Worm (Caenorhabditis elegans) whole organism, L1 larva: ENCODE measurements around the gene F46G11.4.
A peak's percentile ranks its signal among the peaks of the same experiment; 100 is the strongest.

Source experiments
- C16A3.4 ChIP-seq: fragments of 150-350 bp; optimal IDR thresholded peaks from 2 replicates; lab custom pipeline; 2014; ENCODE audit warnings: missing biosample characterization, missing genetic modification characterization
- F16B12.6 ChIP-seq: fragments of 150-350 bp; optimal IDR thresholded peaks from 2 replicates; lab custom pipeline; 2014; ENCODE audit warnings: missing biosample characterization, missing genetic modification characterization
- aha-1 ChIP-seq: fragments of 150-350 bp; optimal IDR thresholded peaks from 2 replicates; lab custom pipeline; 2014; ENCODE audit warnings: missing biosample characterization, missing genetic modification characterization
- blmp-1 ChIP-seq: fragments of 150-350 bp; optimal IDR thresholded peaks from 2 replicates; lab custom pipeline; 2014; ENCODE audit warnings: missing biosample characterization, missing genetic modification characterization
- ceh-8 ChIP-seq: fragments of 200-800 bp; sonication (Bioruptor generic); optimal IDR thresholded peaks from 2 replicates; lab custom pipeline; 2018; ENCODE audit warnings: mild to moderate bottlenecking, missing genetic modification characterization, moderate library complexity, missing compliant biosample characterization
- ceh-88 ChIP-seq: fragments of 200-800 bp; sonication (Bioruptor generic); IDR thresholded peaks from 2 replicates; pipeline ENCODE4 v1.3.6; 2022; ENCODE audit warnings: missing genetic modification characterization, missing compliant biosample characterization
- ceh-90 ChIP-seq: sonication (generic microtip); optimal IDR thresholded peaks from 2 replicates; lab custom pipeline; 2016; ENCODE audit warnings: missing genetic modification characterization, missing compliant biosample characterization
- ces-1 ChIP-seq: fragments of 150-350 bp; optimal IDR thresholded peaks from 2 replicates; lab custom pipeline; 2014; ENCODE audit warnings: missing biosample characterization, missing genetic modification reagents, missing genetic modification characterization
- dpl-1 ChIP-seq, 3 experiments: fragments of 150-350 bp in 2 of 3; sonication (generic microtip) in 1 of 3; optimal IDR thresholded peaks; 2 replicates each; lab custom pipeline; 2014 to 2017; ENCODE audit warnings: missing biosample characterization in 3 of 3, missing genetic modification characterization in 3 of 3, missing genetic modification reagents in 3 of 3
- dsc-1 ChIP-seq: sonication (generic microtip); optimal IDR thresholded peaks from 2 replicates; lab custom pipeline; 2016; ENCODE audit warnings: mild to moderate bottlenecking, missing genetic modification characterization, missing compliant biosample characterization
- efl-1 ChIP-seq, 4 experiments: fragments of 150-350 bp; optimal IDR thresholded peaks in 3 of 4; peaks in 1 of 4; 1 replicate in 1 of 4; 2 replicates in 3 of 4; lab custom pipeline; 2014; ENCODE audit warnings: missing biosample characterization in 2 of 4, missing genetic modification characterization in 2 of 4, missing genetic modification reagents in 2 of 4
- efl-3 ChIP-seq: fragments of 200-800 bp; sonication (Bioruptor generic); optimal IDR thresholded peaks from 2 replicates; lab custom pipeline; 2018; ENCODE audit warnings: mild to moderate bottlenecking, missing genetic modification characterization, missing compliant biosample characterization
- egl-13 ChIP-seq: sonication (generic microtip); optimal IDR thresholded peaks from 2 replicates; lab custom pipeline; 2016; ENCODE audit warnings: missing genotype, missing genetic modification reagents, missing genetic modification characterization, missing compliant biosample characterization
- elt-2 ChIP-seq: sonication (generic microtip); optimal IDR thresholded peaks from 2 replicates; lab custom pipeline; 2016; ENCODE audit warnings: missing genetic modification characterization, mild to moderate bottlenecking, inconsistent platforms, missing compliant biosample characterization, missing genetic modification reagents
- ets-5 ChIP-seq: fragments of 200-800 bp; sonication (Bioruptor generic); IDR thresholded peaks from 2 replicates; pipeline ENCODE4 v1.3.6; 2022; ENCODE audit warnings: missing genetic modification characterization, missing compliant biosample characterization
- fkh-8 ChIP-seq: sonication (generic microtip); optimal IDR thresholded peaks from 2 replicates; lab custom pipeline; 2016; ENCODE audit warnings: mild to moderate bottlenecking, missing genetic modification characterization, missing compliant biosample characterization
- grh-1 ChIP-seq: fragments of 200-800 bp; sonication (Bioruptor generic); IDR thresholded peaks from 2 replicates; pipeline ENCODE4 v1.3.6; 2022; ENCODE audit warnings: missing genetic modification reagents, missing genetic modification characterization, missing compliant biosample characterization
- hpl-2 ChIP-seq: fragments of 150-350 bp; optimal IDR thresholded peaks from 2 replicates; lab custom pipeline; 2014; ENCODE audit warnings: missing biosample characterization, missing genetic modification reagents, missing genetic modification characterization
- irx-1 ChIP-seq: sonication (generic microtip); optimal IDR thresholded peaks from 2 replicates; lab custom pipeline; 2016; ENCODE audit warnings: missing genetic modification characterization, missing compliant biosample characterization
- jun-1 ChIP-seq: fragments of 150-350 bp; optimal IDR thresholded peaks from 2 replicates; lab custom pipeline; 2014; ENCODE audit warnings: missing biosample characterization, missing genetic modification reagents, missing genetic modification characterization
- lin-13 ChIP-seq: fragments of 150-350 bp; optimal IDR thresholded peaks from 2 replicates; lab custom pipeline; 2014; ENCODE audit warnings: missing biosample characterization, missing genetic modification reagents, missing genetic modification characterization
- lin-14 ChIP-seq: fragments of 200-800 bp; sonication (Bioruptor generic); optimal IDR thresholded peaks from 2 replicates; lab custom pipeline; 2018; ENCODE audit warnings: mild to moderate bottlenecking, missing genetic modification characterization, moderate library complexity, missing compliant biosample characterization
- lin-35 ChIP-seq, 2 experiments: fragments of 150-350 bp; optimal IDR thresholded peaks; 2 replicates each; lab custom pipeline; 2014; ENCODE audit warnings: missing biosample characterization in 2 of 2, missing genetic modification characterization in 2 of 2, missing genetic modification reagents in 2 of 2
- lin-39 ChIP-seq: fragments of 150-350 bp; optimal IDR thresholded peaks from 2 replicates; lab custom pipeline; 2014; ENCODE audit warnings: missing biosample characterization, missing genetic modification reagents, missing genetic modification characterization
- lsy-2 ChIP-seq, 2 experiments: fragments of 150-350 bp; optimal IDR thresholded peaks; 2 replicates each; lab custom pipeline; 2014; ENCODE audit warnings: missing biosample characterization in 2 of 2, missing genetic modification characterization in 2 of 2
- mab-9 ChIP-seq: fragments of 200-800 bp; sonication (Bioruptor generic); IDR thresholded peaks from 2 replicates; pipeline ENCODE4 v1.3.6; 2022; ENCODE audit warnings: missing genetic modification reagents, missing genetic modification characterization, missing compliant biosample characterization
- mdl-1 ChIP-seq, 2 experiments: fragments of 150-350 bp; optimal IDR thresholded peaks; 2 replicates each; lab custom pipeline; 2014 to 2017; ENCODE audit warnings: missing biosample characterization in 2 of 2, missing genetic modification characterization in 2 of 2, inconsistent platforms in 1 of 2
- mep-1 ChIP-seq: fragments of 150-350 bp; optimal IDR thresholded peaks from 2 replicates; lab custom pipeline; 2014; ENCODE audit warnings: missing biosample characterization, missing genetic modification characterization
- nhr-11 ChIP-seq: fragments of 150-350 bp; optimal IDR thresholded peaks from 2 replicates; lab custom pipeline; 2014; ENCODE audit warnings: missing biosample characterization, missing genetic modification characterization
- nhr-19 ChIP-seq: fragments of 200-800 bp; sonication (Bioruptor generic); conservative IDR thresholded peaks from 2 replicates; pipeline ENCODE4 v1.3.6; 2022; ENCODE audit warnings: missing genetic modification characterization, missing compliant biosample characterization
- nhr-20 ChIP-seq: sonication (generic microtip); optimal IDR thresholded peaks from 2 replicates; lab custom pipeline; 2016; ENCODE audit warnings: mild to moderate bottlenecking, missing genetic modification characterization, missing compliant biosample characterization
- nhr-237 ChIP-seq: fragments of 150-350 bp; optimal IDR thresholded peaks from 2 replicates; lab custom pipeline; 2014; ENCODE audit warnings: missing biosample characterization, missing genetic modification characterization
- nhr-28 ChIP-seq: fragments of 150-350 bp; optimal IDR thresholded peaks from 2 replicates; lab custom pipeline; 2014; ENCODE audit warnings: missing biosample characterization, missing genetic modification characterization
- nhr-71 ChIP-seq: sonication (generic microtip); optimal IDR thresholded peaks from 2 replicates; lab custom pipeline; 2016; ENCODE audit warnings: mild to moderate bottlenecking, missing genetic modification characterization, moderate library complexity, missing compliant biosample characterization
- nhr-77 ChIP-seq: fragments of 150-350 bp; optimal IDR thresholded peaks from 2 replicates; lab custom pipeline; 2014; ENCODE audit warnings: missing biosample characterization, missing genetic modification characterization
- nhr-90 ChIP-seq: sonication (generic microtip); optimal IDR thresholded peaks from 2 replicates; lab custom pipeline; 2016; ENCODE audit warnings: mild to moderate bottlenecking, missing genetic modification characterization, missing compliant biosample characterization; ENCODE audit not compliant: poor library complexity
- rnt-1 ChIP-seq: sonication (generic microtip); optimal IDR thresholded peaks from 2 replicates; lab custom pipeline; 2016; ENCODE audit warnings: mild to moderate bottlenecking, missing genetic modification characterization, moderate library complexity, missing compliant biosample characterization
- skn-1 ChIP-seq: fragments of 150-350 bp; optimal IDR thresholded peaks from 2 replicates; lab custom pipeline; 2014; ENCODE audit warnings: missing biosample characterization, missing genetic modification characterization
- snpc-4 ChIP-seq: fragments of 150-350 bp; optimal IDR thresholded peaks from 2 replicates; lab custom pipeline; 2014; ENCODE audit warnings: missing biosample characterization, missing genetic modification characterization
- snu-23 ChIP-seq: sonication (generic microtip); optimal IDR thresholded peaks from 2 replicates; lab custom pipeline; 2016; ENCODE audit warnings: missing genetic modification characterization, missing compliant biosample characterization
- sox-4 ChIP-seq: sonication (generic microtip); optimal IDR thresholded peaks from 2 replicates; lab custom pipeline; 2016; ENCODE audit warnings: missing genetic modification characterization, missing compliant biosample characterization
- sptf-1 ChIP-seq: fragments of 150-350 bp; optimal IDR thresholded peaks from 2 replicates; lab custom pipeline; 2014; ENCODE audit warnings: missing biosample characterization, missing genetic modification characterization
- sup-37 ChIP-seq: fragments of 200-800 bp; sonication (Bioruptor generic); optimal IDR thresholded peaks from 2 replicates; lab custom pipeline; 2018; ENCODE audit warnings: mild to moderate bottlenecking, missing genetic modification characterization, missing compliant biosample characterization
- swsn-7 ChIP-seq: sonication (generic microtip); optimal IDR thresholded peaks from 2 replicates; lab custom pipeline; 2016; ENCODE audit warnings: missing genetic modification characterization, missing compliant biosample characterization
- tbx-2 ChIP-seq: sonication (generic microtip); optimal IDR thresholded peaks from 2 replicates; lab custom pipeline; 2016; ENCODE audit warnings: missing genetic modification characterization, missing compliant biosample characterization
- unc-130 ChIP-seq: fragments of 150-350 bp; optimal IDR thresholded peaks from 2 replicates; lab custom pipeline; 2017; ENCODE audit warnings: missing biosample characterization, missing genetic modification characterization, inconsistent platforms
- unc-30 ChIP-seq: sonication (generic microtip); optimal IDR thresholded peaks from 2 replicates; lab custom pipeline; 2017; ENCODE audit warnings: missing biosample characterization, missing genetic modification characterization
- unc-86 ChIP-seq: sonication (generic microtip); optimal IDR thresholded peaks from 2 replicates; lab custom pipeline; 2016; ENCODE audit warnings: missing genetic modification characterization, missing compliant biosample characterization
- unc-98 ChIP-seq: fragments of 200-800 bp; sonication (Bioruptor generic); IDR thresholded peaks from 2 replicates; pipeline ENCODE4 v1.3.6; 2022; ENCODE audit warnings: missing genetic modification characterization, missing compliant biosample characterization
- xbp-1 ChIP-seq: sonication (generic microtip); optimal IDR thresholded peaks from 2 replicates; lab custom pipeline; 2016; ENCODE audit warnings: missing genetic modification characterization, missing compliant biosample characterization
- zag-1 ChIP-seq: fragments of 150-350 bp; optimal IDR thresholded peaks from 2 replicates; lab custom pipeline; 2014; ENCODE audit warnings: missing biosample characterization, missing genetic modification characterization
- zip-4 ChIP-seq: fragments of 200-800 bp; sonication (Bioruptor generic); optimal IDR thresholded peaks from 2 replicates; lab custom pipeline; 2018; ENCODE audit warnings: mild to moderate bottlenecking, missing genetic modification characterization, moderate library complexity, missing compliant biosample characterization
- ztf-11 ChIP-seq, 2 experiments: sonication (generic microtip); optimal IDR thresholded peaks; 2 replicates each; lab custom pipeline; 2016 to 2017; ENCODE audit warnings: missing genetic modification characterization in 2 of 2, missing biosample characterization in 1 of 2, missing compliant biosample characterization in 1 of 2

The F46G11.4 gene

ce11 chrX:5782153-5782552 is 16.4 kb downstream of the F46G11.4 start, which contains the start of gene gakh-1:
Gene gakh-1, plus strand, starts transcription at chrX:5782499.
- TF ChIP-seq mep-1 (tag; lab: Kevin White, UChicago) (peak; percentile 60), grh-1 (GFP tag; lab: Robert Waterston, UW) (peak; percentile 85), nhr-11 (tag; lab: Kevin White, UChicago) (no peak), nhr-19 (GFP tag; lab: Robert Waterston, UW) (peak; percentile 63), sptf-1 (tag; lab: Kevin White, UChicago) (no peak), hpl-2 (GFP tag; lab: Kevin White, UChicago) (no peak), mdl-1 (tag; optimal IDR thresholded peaks at IDR 0.05; lab: Kevin White, UChicago) (peak in 1 of 2 experiments; percentile 81), ztf-11 (tag; optimal IDR thresholded peaks at IDR 0.05; lab: Kevin White, UChicago) (no peak), mab-9 (GFP tag; lab: Robert Waterston, UW) (0 out of 2 replicates have a peak, but pooled peaks have one; percentile 10), nhr-28 (tag; lab: Kevin White, UChicago) (no peak), ceh-90 (no peak), nhr-20 (tag; lab: Kevin White, UChicago) (peak; percentile 79), sup-37 (GFP tag; lab: Kevin White, UChicago) (peak; percentile 29), aha-1 (tag; lab: Kevin White, UChicago) (no peak), ceh-88 (GFP tag; lab: Robert Waterston, UW) (peak; percentile 46; the same call in 1 of the 2 replicates), lsy-2 (tag; optimal IDR thresholded peaks at IDR 0.05; lab: Kevin White, UChicago) (peak; percentile 61 to 65), snpc-4 (peak; percentile 39), sox-4 (peak; percentile 20), C16A3.4 (peak; percentile 25), irx-1 (peak; percentile 80), tbx-2 (peak; percentile 70), unc-130 (no peak), snu-23 (GFP tag; lab: Kevin White, UChicago) (peak; percentile 72), skn-1 (peak; percentile 28), elt-2 (tag; lab: Kevin White, UChicago) (peak; percentile 42), fkh-8 (tag; lab: Kevin White, UChicago) (peak; percentile 50), lin-13 (GFP tag; lab: Kevin White, UChicago) (peak; percentile 47), dsc-1 (tag; lab: Kevin White, UChicago) (peak; percentile 74), efl-3 (GFP tag; lab: Kevin White, UChicago) (no peak), unc-86 (tag; lab: Kevin White, UChicago) (peak; percentile 61), nhr-71 (tag; lab: Kevin White, UChicago) (peak; percentile 85), rnt-1 (tag; lab: Kevin White, UChicago) (peak; percentile 70), dpl-1 (GFP tag; optimal IDR thresholded peaks at IDR 0.05; lab: Kevin White, UChicago) (peak; percentile 17 to 65 (median 56)), unc-30 (no peak), blmp-1 (tag; lab: Kevin White, UChicago) (no peak), nhr-77 (tag; lab: Kevin White, UChicago) (peak; percentile 46), xbp-1 (peak; percentile 80), unc-98 (no peak), lin-14 (GFP tag; lab: Kevin White, UChicago) (peak; percentile 86), F16B12.6 (tag; lab: Kevin White, UChicago) (peak; percentile 28), ceh-8 (GFP tag; lab: Kevin White, UChicago) (peak; percentile 51), egl-13 (tag; lab: Kevin White, UChicago) (peak; percentile 28), ces-1 (GFP tag; lab: Kevin White, UChicago) (no peak), efl-1 (optimal IDR thresholded peaks at IDR 0.05; lab: Kevin White, UChicago) (peak; percentile 35 to 52), efl-1 (GFP tag; optimal IDR thresholded peaks at IDR 0.05 in 1 of 2; lab: Kevin White, UChicago) (peak; percentile 50 to 97), jun-1 (tag; lab: Kevin White, UChicago) (peak; percentile 63), lin-35 (GFP tag; optimal IDR thresholded peaks at IDR 0.05; lab: Kevin White, UChicago) (peak; percentile 45 to 76), zag-1 (peak; percentile 23), lin-39 (peak; percentile 51), ets-5 (no peak), zip-4 (GFP tag; lab: Kevin White, UChicago) (peak; percentile 41), nhr-237 (tag; lab: Kevin White, UChicago) (no peak), swsn-7 (tag; lab: Kevin White, UChicago) (peak; percentile 75), nhr-90 (peak; percentile 62)
